Fruit fly (Drosophila melanogaster) whole organism, larva: ENCODE data around the gene mon2.

Experiments used
- noc ChIP-seq: fragments of 200-800 bp; sonication (Bioruptor generic); optimal IDR thresholded peaks from 3 replicates; lab custom pipeline; 2019; ENCODE audit warnings: missing biosample characterization, mild to moderate bottlenecking, missing genetic modification characterization, moderate library complexity

The mon2 gene

DNA sequence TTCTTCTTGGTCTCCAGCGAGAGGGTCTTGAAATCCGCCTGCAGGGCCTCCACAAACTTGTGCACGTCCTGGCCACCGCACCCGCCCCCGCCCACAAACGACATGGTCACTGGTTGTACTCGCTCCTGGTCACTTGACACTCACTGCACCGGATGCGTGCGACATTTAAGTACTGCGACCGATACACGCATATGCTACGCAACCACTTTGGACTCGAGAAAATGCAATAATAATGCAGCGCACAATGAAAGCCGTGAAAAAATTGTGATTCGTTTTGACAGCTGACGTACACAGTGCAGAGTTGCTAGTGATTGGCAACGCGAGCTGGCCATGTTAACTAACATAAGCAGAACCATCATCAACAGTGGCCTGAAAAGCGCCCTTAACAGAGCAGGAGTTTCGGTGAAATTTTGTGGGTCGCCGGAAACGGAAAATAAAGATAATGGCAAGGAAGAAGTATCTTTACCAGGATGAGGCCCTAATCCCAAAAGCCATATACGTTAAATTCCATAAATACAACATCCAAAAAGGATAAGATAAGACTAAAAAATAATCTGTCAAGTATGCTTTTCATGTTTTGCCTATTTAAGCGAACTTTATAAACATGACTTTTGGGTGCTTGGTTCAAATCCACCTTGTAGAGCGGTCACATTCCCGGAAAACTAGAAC, at the start of gene mon2, which contains the start of gene CG8673:
Gene mon2, minus strand, starts transcription at position 300 of the 669 bp plus-strand sequence.
Gene CG8673, plus strand, starts transcription at position 619 of the 669 bp plus-strand sequence.
- TF ChIP-seq noc = peak; percentile 7

DNA sequence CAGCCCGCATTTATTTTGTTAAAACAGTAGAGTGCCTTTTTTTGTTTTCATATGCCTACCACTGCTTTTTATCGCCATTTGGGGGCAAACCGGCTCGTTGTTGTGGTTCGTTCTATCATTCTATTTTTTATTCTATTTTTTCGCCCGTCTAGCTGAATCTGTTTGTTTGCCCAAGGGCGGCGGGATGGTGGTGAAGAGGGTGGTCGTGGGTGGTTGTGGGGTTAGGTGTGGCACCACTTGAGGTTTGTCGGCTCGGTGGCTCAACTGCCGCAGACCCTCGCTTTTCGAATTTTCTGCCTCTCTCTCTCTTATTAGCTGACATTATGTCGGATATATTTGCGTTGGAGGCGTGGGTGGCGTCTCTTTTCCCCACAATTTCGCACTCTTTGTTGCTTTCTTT, 47.7 kb upstream of the mon2 start:
- no peak for TF ChIP-seq noc

DNA sequence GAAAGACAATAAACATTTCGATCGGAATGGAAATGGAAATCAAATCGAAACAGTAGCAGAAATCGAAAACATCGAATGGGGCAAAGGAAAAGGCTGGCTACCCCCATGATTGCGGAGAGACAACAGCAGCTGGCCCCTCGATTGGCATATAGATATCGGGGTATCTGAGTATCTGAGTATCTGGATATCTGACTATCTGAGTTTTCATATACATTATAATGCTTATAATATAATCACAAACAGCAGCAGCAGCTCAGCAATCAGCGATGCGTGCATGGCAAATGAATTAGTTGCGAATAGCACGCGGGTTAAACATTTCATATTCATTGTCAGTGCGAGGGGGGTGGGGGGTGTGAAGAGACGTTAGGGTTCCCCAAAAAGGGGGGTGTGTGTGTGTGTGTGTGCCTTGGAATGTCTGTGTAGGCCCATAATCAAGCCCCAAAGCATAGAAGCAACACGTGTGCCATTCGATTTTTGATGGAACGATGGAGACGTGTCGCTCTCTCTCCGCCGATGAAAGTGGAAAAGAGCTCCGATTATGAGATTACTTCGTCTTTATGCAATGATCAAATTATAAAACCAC, 46.9 kb upstream of the mon2 start:
- TF ChIP-seq noc = no peak

DNA sequence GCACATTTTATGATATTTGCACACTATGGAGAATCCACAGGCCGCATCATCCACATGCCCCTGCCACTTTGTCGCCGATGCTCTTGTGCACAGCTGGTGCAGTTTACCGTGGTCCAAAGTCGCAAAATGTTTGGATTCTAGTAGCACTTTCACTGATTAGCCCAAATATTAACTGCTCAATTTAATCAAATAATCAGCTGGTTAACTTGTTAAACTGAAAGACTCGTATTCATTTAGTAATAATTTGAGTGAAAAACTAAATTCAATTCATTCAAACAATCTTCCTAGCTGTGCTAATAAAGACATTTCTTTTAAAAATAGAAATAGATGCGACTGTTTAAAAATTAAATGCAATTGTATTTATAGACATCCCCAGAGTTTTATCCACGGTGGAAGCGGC, 44.3 kb upstream of the mon2 start:
- TF ChIP-seq noc = no peak

DNA sequence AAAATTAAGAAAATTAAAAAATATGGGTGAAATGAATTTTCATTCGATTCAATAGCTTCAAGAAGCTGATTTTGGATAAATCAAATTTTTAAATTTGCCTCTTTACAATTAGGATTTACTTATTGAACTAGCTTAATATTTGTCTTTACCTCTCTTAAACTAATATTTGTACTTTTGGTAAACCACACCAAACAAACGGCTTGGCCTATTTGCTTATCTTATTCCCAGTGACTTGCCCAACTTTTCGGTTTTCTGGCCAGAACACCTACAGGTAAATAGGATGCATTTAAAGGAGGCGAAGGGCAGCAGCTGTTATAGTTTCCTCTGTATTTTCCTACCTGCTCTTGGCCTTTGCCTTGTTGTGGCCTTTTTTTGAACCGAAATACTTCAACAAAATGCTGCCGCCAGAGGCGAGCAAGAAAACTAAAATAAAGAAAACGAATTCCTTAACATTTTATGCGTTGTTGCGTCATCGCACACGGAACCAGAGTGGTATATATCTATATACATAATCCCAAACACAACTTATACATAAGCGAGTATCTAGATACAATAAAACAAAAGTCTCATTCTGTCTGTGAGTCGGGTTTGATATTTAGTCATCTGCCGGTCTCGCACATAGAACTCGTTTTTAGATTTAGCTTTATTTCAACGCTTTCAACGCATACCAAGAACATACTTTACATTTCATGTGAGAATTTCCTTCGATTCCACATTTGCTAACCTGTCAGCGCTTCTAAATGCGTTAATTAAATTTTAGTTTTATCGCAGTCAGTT, 42.2 kb upstream of the mon2 start:
- no peak for TF ChIP-seq noc

DNA sequence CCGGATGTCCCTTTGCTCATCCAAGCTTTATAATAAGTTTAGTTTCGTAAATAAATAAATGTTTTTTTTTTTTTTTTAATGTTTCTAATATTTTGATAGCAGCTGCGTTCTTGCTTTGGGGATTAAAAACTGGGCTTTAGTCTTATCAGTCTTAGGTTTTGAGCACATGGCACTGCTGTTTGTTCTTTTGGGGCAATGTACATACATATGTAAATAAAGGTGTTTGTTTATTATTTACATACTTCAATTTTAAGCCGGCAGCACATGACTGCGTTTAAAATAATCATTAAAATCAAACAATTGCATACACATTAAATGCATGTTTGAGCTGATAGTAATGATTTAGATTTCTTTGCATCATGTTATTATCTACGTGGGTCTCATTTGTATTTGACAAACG, 40.4 kb upstream of the mon2 start:
- TF ChIP-seq noc = no peak

DNA sequence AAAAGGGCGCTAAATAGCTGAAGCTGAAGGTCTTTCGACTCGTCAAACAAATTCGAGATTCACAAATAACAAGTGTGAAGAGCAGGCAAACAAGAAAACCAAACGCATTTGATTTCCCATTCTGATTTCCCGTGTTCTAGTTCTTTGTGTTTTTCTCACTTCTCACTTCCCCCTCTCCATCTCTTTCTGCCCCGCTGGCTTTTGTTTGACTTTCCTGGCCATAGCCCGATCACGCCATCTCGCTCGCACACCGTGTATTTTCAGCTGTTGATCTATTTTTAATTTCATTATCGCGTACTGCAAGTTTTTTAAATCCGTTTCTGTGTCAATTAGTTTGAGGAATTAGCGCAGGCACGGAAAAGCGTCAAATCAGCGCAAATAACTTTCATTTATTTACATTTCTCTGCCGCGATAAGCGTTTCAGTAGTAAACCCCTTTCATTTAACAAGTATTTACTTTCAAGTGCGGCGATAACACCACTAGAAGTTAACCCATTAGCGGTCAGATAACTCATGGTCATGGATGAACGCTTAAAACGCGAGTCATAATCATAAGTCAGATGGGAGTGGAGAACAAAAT, 39.9 kb upstream of the mon2 start:
- peak; percentile 65 for TF ChIP-seq noc

DNA sequence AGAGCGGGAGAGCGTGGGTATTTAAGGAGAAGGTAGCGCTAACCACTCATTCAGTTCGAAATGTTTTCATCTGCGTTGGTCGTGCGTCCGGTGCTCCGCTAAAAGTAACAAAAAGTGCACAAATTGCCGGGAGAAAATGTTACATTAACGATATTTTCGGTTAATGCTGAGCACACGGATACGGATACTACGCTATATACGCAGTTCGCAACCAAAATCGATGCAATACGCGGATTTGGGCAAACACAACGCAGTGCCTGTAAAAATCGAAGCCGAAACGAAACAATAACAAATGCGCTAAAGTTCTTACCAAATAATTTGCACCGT, 39.2 kb upstream of the mon2 start, which contains the start of gene Piezo:
Gene Piezo, plus strand, starts transcription at position 49 of the 327 bp plus-strand sequence.
- no peak for TF ChIP-seq noc

DNA sequence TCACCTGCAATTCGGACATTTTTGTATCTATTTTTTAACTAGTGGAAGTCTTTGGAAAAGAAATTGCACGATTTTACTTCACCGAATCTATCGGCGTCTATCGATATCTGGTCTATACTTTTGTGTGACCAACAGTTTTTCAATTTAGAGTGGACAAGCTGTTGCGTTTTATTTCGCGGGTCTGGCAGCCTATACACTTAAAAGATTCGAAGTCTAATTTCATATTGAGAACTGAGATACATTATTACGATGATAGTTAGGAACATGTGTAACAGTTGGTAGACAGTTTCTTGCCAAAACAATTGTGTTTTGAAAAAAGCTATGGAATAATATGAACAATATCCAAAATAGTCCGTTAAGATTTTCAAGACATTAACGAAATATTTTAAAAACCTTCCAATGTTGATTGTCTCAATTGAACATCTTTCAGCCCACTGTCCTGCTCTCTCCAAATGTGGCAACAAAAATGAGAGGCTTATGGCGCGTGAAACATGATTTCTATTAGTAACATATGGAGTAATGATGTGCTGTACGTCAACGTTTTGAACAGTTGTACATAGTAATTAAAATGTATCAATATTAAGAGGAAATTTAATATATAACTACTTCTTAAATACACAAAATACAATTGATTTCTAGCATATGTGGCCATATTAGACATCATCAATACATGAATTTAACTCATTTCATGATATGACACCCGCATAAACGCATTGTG, 38.7 kb upstream of the mon2 start, which contains the start of gene Acbp1:
Gene Acbp1, minus strand, starts transcription at position 146 of the 718 bp plus-strand sequence.
- TF ChIP-seq noc = peak; percentile 98

DNA sequence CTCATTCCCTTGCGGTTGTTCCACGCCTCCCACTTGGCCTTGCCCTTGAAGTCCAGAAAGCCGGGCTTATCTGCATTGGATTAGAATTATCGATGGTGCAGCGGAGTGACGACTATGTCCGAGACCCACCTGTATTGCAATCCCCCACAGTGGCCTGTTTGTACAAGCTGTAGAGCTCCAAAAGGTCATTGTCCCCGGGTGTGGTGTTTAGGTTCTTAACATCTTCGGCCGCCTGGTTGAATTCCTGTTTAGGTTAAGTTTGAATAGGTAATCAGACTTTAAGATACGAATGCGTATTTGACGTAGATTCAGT, 38.1 kb upstream of the mon2 start:
- TF ChIP-seq noc = no peak

DNA sequence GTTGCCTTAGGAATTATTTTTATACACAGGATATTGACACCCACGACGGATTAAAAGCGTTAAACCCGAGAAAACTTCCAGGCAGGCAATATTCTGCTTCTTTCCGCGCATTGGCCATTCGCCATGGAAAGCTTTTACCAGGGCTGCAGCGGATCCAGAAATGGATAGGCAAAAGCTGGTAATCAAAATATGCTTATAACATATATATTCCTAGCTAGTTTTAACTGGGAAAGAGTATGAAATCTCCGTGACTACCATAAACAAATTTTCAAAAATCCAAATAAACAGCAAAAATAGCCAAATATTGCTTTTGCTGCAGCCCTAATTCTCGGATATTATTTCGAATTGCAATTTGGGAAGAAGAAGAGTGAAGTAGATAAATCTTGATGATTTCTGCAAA, 35.7 kb upstream of the mon2 start, which contains the start of the genes PAPLA1 and Rbsn-5:
Gene PAPLA1, minus strand, starts transcription at position 141 of the 400 bp plus-strand sequence.
Gene Rbsn-5, plus strand, starts transcription at position 335 of the 400 bp plus-strand sequence.
- peak; percentile 93 for TF ChIP-seq noc

DNA sequence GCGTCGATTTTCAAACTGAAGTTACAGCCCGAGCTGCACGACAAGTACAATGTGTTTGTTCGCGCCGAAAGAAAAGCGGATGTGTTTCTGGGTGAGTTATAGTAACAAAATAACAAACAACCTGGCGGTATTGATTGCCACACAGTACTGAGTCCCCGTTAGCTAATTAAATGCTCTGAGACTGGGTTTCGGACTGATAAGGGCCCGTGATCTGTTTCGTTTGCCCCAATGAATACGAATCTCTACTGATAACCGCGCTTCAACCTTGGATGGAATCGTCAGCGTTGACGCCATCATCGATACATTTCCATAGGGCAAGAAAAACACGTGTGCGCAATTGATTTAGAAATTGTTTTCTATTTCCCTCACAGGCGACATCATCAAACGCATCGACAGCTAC, 33.4 kb upstream of the mon2 start:
- TF ChIP-seq noc = no peak

DNA sequence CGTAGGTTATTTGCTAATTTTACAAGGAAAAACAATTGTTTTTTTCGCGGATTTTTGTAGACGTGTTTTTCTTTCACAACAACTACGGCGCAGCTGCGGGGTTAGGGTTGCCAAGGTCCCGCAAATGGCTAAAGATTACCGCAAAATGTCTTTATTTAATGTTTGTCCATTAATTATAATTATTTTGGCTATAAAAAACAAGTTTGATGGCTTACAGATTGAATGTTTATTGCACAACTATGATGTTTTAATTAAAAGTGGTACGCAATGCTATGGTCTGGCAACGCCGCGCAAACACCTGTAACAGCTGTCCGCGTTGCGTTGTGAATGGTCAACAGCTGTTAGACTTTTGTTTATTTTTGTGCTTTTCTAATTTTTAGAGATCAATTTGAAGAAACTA, 32.9 kb upstream of the mon2 start:
- TF ChIP-seq noc = peak; percentile 73

DNA sequence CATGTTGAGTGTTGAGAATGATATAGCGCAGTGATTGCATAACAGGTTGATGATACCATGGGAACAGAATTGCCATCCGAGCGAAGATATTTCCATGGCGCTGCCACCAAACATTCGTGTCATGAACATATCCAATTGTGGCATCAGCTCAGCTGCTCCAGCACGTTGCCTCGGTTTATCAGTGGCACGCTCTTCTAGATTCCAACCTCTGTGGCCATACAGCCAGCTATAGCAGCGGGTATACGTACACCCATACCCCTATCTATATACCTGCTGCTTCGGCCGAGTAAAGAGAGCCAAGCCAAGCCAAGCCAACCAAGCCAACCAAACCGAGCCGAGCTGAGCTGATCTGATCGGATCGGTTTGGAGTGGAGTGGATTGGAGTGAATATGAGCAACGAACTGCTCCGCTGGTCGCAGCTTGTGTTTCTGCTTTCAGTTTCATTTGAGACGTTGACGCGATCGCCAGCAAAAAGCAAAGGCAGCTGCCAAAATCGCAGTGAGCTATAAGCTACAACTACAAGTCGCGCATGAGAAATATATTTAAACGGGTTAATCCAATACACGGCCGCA, 24.8 kb upstream of the mon2 start:
- no peak for TF ChIP-seq noc

DNA sequence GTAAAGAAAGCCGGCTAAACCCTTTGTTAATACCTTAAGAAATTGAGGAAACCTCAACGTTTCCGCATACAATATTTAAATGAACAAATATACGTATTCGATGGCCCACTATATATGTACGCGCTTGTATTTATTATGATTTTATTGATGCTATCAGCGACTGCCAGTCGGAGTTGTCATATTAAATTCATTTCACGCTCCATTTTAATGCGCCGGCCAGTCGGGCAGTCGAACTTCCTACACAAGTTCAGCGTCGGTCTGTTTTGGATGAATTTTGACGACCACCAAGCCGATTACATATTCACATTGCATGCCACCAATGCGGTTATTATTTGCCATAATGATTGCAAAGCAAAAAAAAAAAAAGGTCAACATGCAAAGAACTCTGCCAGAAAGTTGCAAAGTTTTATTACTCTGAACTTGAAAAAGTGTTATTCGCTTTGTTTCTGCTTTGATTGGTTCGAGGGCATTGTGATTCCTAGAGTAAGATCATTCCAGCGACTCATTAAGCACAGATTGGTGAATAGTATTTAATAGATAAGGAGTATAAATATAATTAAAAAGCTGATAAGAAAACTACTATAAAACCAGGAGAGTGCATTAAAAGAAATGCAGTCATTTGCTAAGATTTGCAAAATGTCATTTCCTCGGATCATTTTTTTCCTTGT, 23.3 kb upstream of the mon2 start, which contains the start of gene CG31606:
Gene CG31606, plus strand, starts transcription at position 618 of the 668 bp plus-strand sequence.
- no peak for TF ChIP-seq noc
